Fruit fly (Drosophila melanogaster): ENCODE results near the gene CG13282.

dm6 chr2L:16857665-16858064 lies 23.4 kb upstream of the CG13282 start:
- TF ChIP-seq OdsH (GFP tag; optimal IDR thresholded peaks at IDR 0.05) (no peak), usp (GFP tag; optimal IDR thresholded peaks at IDR 0.05) (no peak)

Data from whole organism, wandering third instar larva.